Fruit fly (Drosophila melanogaster) whole organism, prepupa: ENCODE results near the gene Pstk.

Experiments used
- CG10631 ChIP-seq: fragments of 200-800 bp; sonication (Bioruptor generic); optimal IDR thresholded peaks from 2 replicates; lab custom pipeline; 2016; ENCODE audit warnings: missing biosample characterization, missing genetic modification characterization
- CG6808 ChIP-seq: fragments of 200-800 bp; sonication (Bioruptor generic); optimal IDR thresholded peaks from 3 replicates; lab custom pipeline; 2017; ENCODE audit warnings: missing biosample characterization, missing genetic modification characterization, mild to moderate bottlenecking, moderate library complexity, missing genetic modification reagents
- CG8119 ChIP-seq: fragments of 200-800 bp; sonication (Bioruptor generic); IDR thresholded peaks from 3 replicates; pipeline ENCODE4 v1.3.6; 2022; ENCODE audit warnings: missing biosample characterization, missing genetic modification characterization
- Eip78C ChIP-seq: fragments of 200-800 bp; sonication (Bioruptor generic); peaks from one replicate; lab custom pipeline; 2016; ENCODE audit warnings: missing biosample characterization, missing genetic modification characterization
- topi ChIP-seq: fragments of 200-800 bp; sonication (Bioruptor generic); optimal IDR thresholded peaks from 3 replicates; lab custom pipeline; 2016; ENCODE audit warnings: missing biosample characterization, missing genetic modification characterization

DNA sequence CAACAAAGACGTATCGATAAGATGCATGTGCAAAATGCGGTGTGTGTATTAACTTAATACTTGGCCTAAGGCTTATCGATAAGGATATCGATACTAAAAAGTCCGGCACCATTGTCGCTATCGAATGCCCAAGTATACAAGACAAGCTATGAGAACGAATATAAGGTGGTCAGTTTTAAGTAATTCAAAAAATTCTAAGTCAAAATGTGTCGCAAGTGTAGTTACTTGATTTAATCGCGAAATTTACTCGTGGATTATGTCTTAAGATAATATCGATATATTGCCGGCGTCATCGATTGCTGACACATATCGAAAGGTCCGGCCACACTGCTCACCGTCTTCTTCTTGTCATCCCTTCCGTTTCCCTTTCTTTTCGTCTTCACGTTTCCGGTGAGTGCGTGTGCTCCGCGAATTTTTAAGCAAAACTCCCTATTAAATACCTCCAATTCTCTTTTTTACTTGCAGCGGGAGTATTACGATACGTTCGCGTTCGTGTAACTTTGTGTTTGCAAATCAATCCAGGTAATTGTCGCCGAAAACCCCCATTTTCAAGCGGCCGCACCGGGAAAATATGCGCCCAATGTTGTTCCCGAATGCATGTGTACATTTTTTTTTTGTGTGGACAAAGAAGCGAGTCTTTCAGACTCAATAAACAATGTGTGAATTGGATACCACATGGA lies 20.5 kb downstream of the Pstk start, which contains the start of gene RpS10b:
- peak; percentile 78 for TF ChIP-seq CG6808 (GFP tag; lab: Kevin White, UChicago)
- peak; percentile 89 for TF ChIP-seq topi (GFP tag; lab: Kevin White, UChicago)
- TF ChIP-seq CG10631 (GFP tag; lab: Kevin White, UChicago), result peak; percentile 31
- TF ChIP-seq Eip78C (GFP tag; lab: Kevin White, UChicago), result peak; percentile 94
- TF ChIP-seq CG8119 (GFP tag; lab: Robert Waterston, UW), result no peak
